Worm (Caenorhabditis elegans) whole organism, mixed stage, embryonic: Measurements from ENCODE around the gene F07E5.5.
"Not testable (repeated sequence)": the region's sequence is repeated elsewhere in the genome, so short reads cannot be mapped to it uniquely, and the experiment has no call there.

Source experiments
- M03D4.4 ChIP-seq: sonication (generic microtip); optimal IDR thresholded peaks from 2 replicates; lab custom pipeline; 2017; ENCODE audit warnings: mild to moderate bottlenecking, missing genetic modification characterization, missing compliant biosample characterization
- bed-3 ChIP-seq: fragments of 200-800 bp; sonication (Bioruptor generic); optimal IDR thresholded peaks from 3 replicates; lab custom pipeline; 2018; ENCODE audit warnings: mild to moderate bottlenecking, missing genetic modification characterization, moderate library complexity, missing compliant biosample characterization
- blmp-1 ChIP-seq: fragments of 150-350 bp; optimal IDR thresholded peaks from 2 replicates; lab custom pipeline; 2014; ENCODE audit warnings: missing biosample characterization, missing genetic modification characterization
- ceh-39 ChIP-seq: fragments of 150-350 bp; optimal IDR thresholded peaks from 2 replicates; lab custom pipeline; 2014; ENCODE audit warnings: missing biosample characterization, missing genetic modification characterization
- ceh-43 ChIP-seq: fragments of 200-800 bp; sonication (Bioruptor generic); optimal IDR thresholded peaks from 2 replicates; lab custom pipeline; 2018; ENCODE audit warnings: mild to moderate bottlenecking, missing genetic modification characterization, moderate library complexity, missing compliant biosample characterization
- ces-1 ChIP-seq: fragments of 150-350 bp; optimal IDR thresholded peaks from 2 replicates; lab custom pipeline; 2014; ENCODE audit warnings: missing biosample characterization, missing genetic modification reagents, missing genetic modification characterization
- cnd-1 ChIP-seq: fragments of 200-800 bp; sonication (Bioruptor generic); optimal IDR thresholded peaks from 2 replicates; lab custom pipeline; 2018; ENCODE audit warnings: mild to moderate bottlenecking, missing genetic modification characterization, missing compliant biosample characterization
- drap-1 ChIP-seq: fragments of 200-800 bp; sonication (Bioruptor generic); optimal IDR thresholded peaks from 3 replicates; lab custom pipeline; 2018; ENCODE audit warnings: mild to moderate bottlenecking, missing genetic modification characterization, missing compliant biosample characterization
- elt-1 ChIP-seq: sonication (generic microtip); optimal IDR thresholded peaks from 2 replicates; lab custom pipeline; 2017; ENCODE audit warnings: missing genetic modification characterization, mild to moderate bottlenecking, missing compliant biosample characterization, antibody characterized with exemption, moderate library complexity, borderline replicate concordance; ENCODE audit not compliant: insufficient read depth
- elt-3 ChIP-seq: fragments of 150-350 bp; optimal IDR thresholded peaks from 2 replicates; lab custom pipeline; 2014; ENCODE audit warnings: missing biosample characterization, missing genetic modification characterization
- flh-1 ChIP-seq: fragments of 200-800 bp; sonication (Bioruptor generic); optimal IDR thresholded peaks from 2 replicates; lab custom pipeline; 2018; ENCODE audit warnings: mild to moderate bottlenecking, missing genetic modification characterization, moderate library complexity, missing compliant biosample characterization
- ham-2 ChIP-seq: fragments of 200-800 bp; sonication (Bioruptor generic); optimal IDR thresholded peaks from 2 replicates; lab custom pipeline; 2018; ENCODE audit warnings: mild to moderate bottlenecking, missing genetic modification characterization, missing compliant biosample characterization
- hlh-1 ChIP-seq: fragments of 150-350 bp; optimal IDR thresholded peaks from 2 replicates; lab custom pipeline; 2014; ENCODE audit warnings: missing biosample characterization, missing genetic modification reagents, missing genetic modification characterization
- lin-13 ChIP-seq: fragments of 150-350 bp; optimal IDR thresholded peaks from 2 replicates; lab custom pipeline; 2014; ENCODE audit warnings: missing biosample characterization, missing genetic modification characterization
- lin-32 ChIP-seq: fragments of 200-800 bp; sonication (Bioruptor generic); optimal IDR thresholded peaks from 2 replicates; lab custom pipeline; 2018; ENCODE audit warnings: mild to moderate bottlenecking, missing genetic modification characterization, missing compliant biosample characterization
- lsy-2 ChIP-seq: fragments of 150-350 bp; optimal IDR thresholded peaks from 2 replicates; lab custom pipeline; 2014; ENCODE audit warnings: missing biosample characterization, missing genetic modification characterization
- mab-5 ChIP-seq: fragments of 150-350 bp; optimal IDR thresholded peaks from 2 replicates; lab custom pipeline; 2014; ENCODE audit warnings: missing biosample characterization, missing genetic modification characterization
- mep-1 ChIP-seq: fragments of 150-350 bp; optimal IDR thresholded peaks from 2 replicates; lab custom pipeline; 2017; ENCODE audit warnings: missing biosample characterization, missing genetic modification reagents, missing genetic modification characterization, inconsistent platforms
- mls-2 ChIP-seq: sonication (generic microtip); optimal IDR thresholded peaks from 2 replicates; lab custom pipeline; 2016; ENCODE audit warnings: mild to moderate bottlenecking, missing genetic modification characterization, moderate library complexity, missing compliant biosample characterization
- nhr-12 ChIP-seq: fragments of 150-350 bp; optimal IDR thresholded peaks from 2 replicates; lab custom pipeline; 2014; ENCODE audit warnings: missing biosample characterization, missing genetic modification characterization
- nhr-2 ChIP-seq: fragments of 150-350 bp; optimal IDR thresholded peaks from 2 replicates; lab custom pipeline; 2014; ENCODE audit warnings: missing biosample characterization, missing genetic modification characterization
- nhr-237 ChIP-seq: fragments of 150-350 bp; optimal IDR thresholded peaks from 2 replicates; lab custom pipeline; 2014; ENCODE audit warnings: missing biosample characterization, missing genetic modification characterization
- nhr-28 ChIP-seq: fragments of 150-350 bp; optimal IDR thresholded peaks from 2 replicates; lab custom pipeline; 2014; ENCODE audit warnings: missing biosample characterization, missing genetic modification characterization
- nhr-76 ChIP-seq: sonication (generic microtip); optimal IDR thresholded peaks from 2 replicates; lab custom pipeline; 2017; ENCODE audit warnings: missing biosample characterization, missing genetic modification characterization
- pha-4 ChIP-seq: fragments of 150-350 bp; optimal IDR thresholded peaks from 2 replicates; lab custom pipeline; 2018; ENCODE audit warnings: missing biosample characterization, missing genetic modification reagents, missing genetic modification characterization
- sem-2 ChIP-seq: fragments of 200-800 bp; sonication (Bioruptor generic); optimal IDR thresholded peaks from 2 replicates; lab custom pipeline; 2018; ENCODE audit warnings: mild to moderate bottlenecking, missing genetic modification characterization, missing compliant biosample characterization
- tbx-8 ChIP-seq: fragments of 200-800 bp; sonication (Bioruptor generic); optimal IDR thresholded peaks from 2 replicates; lab custom pipeline; 2018; ENCODE audit warnings: mild to moderate bottlenecking, missing genetic modification characterization, moderate library complexity, missing compliant biosample characterization
- unc-120 ChIP-seq: sonication (generic microtip); optimal IDR thresholded peaks from 2 replicates; lab custom pipeline; 2017; ENCODE audit warnings: missing genetic modification characterization, missing compliant biosample characterization; ENCODE audit not compliant: poor library complexity, severe bottlenecking
- unc-39 ChIP-seq: fragments of 150-350 bp; optimal IDR thresholded peaks from 2 replicates; lab custom pipeline; 2014; ENCODE audit warnings: missing biosample characterization, missing genetic modification characterization
- unc-62 ChIP-seq: fragments of 150-350 bp; optimal IDR thresholded peaks from 2 replicates; lab custom pipeline; 2014; ENCODE audit warnings: missing biosample characterization, missing genetic modification reagents, missing genetic modification characterization
- zip-8 ChIP-seq: fragments of 150-350 bp; optimal IDR thresholded peaks from 2 replicates; lab custom pipeline; 2014; ENCODE audit warnings: missing biosample characterization, missing genetic modification characterization

The F07E5.5 gene

ce11 chrII:2031852-2032251, 27.0 kb downstream of the F07E5.5 start, which contains the start of gene bath-5:
bath-5 (minus strand) TSS chrII:2031952.
- no peak for TF ChIP-seq lin-32 (GFP tag; lab: Kevin White, UChicago)
- no peak for TF ChIP-seq sem-2 (GFP tag; lab: Kevin White, UChicago)
- TF ChIP-seq mls-2 (tag; lab: Kevin White, UChicago): no peak
- TF ChIP-seq nhr-28 (tag; lab: Kevin White, UChicago): no peak
- TF ChIP-seq drap-1 (GFP tag; lab: Kevin White, UChicago): no peak
- no peak for TF ChIP-seq zip-8 (tag; lab: Kevin White, UChicago)
- TF ChIP-seq ceh-43 (GFP tag; lab: Kevin White, UChicago): no peak
- TF ChIP-seq cnd-1 (tag; lab: Kevin White, UChicago): no peak

ce11 chrII:2030367-2030766, 28.5 kb downstream of the F07E5.5 start, which contains the start of gene bath-3:
bath-3 (minus strand) TSS chrII:2030467.
- TF ChIP-seq cnd-1 (tag; lab: Kevin White, UChicago) (no peak), ceh-43 (GFP tag; lab: Kevin White, UChicago) (no peak), M03D4.4 (no peak), lin-32 (GFP tag; lab: Kevin White, UChicago) (no peak), nhr-12 (tag; lab: Kevin White, UChicago) (no peak), nhr-28 (tag; lab: Kevin White, UChicago) (no peak), mab-5 (tag; lab: Kevin White, UChicago) (no peak), elt-1 (no peak)

ce11 chrII:2028712-2029111, 30.2 kb downstream of the F07E5.5 start, which contains the start of gene bath-1:
bath-1 (minus strand) TSS chrII:2028812.
- TF ChIP-seq M03D4.4: no peak
- TF ChIP-seq mab-5 (tag; lab: Kevin White, UChicago): no peak
- no peak for TF ChIP-seq nhr-76 (tag; lab: Kevin White, UChicago)
- TF ChIP-seq hlh-1: no peak
- TF ChIP-seq unc-62 (GFP tag; lab: Kevin White, UChicago): no peak
- no peak for TF ChIP-seq tbx-8 (GFP tag; lab: Kevin White, UChicago)
- TF ChIP-seq unc-39 (tag; lab: Kevin White, UChicago): no peak
- no peak for TF ChIP-seq ces-1 (GFP tag; lab: Kevin White, UChicago)
- no peak for TF ChIP-seq lsy-2 (tag; lab: Kevin White, UChicago)
- no peak for TF ChIP-seq bed-3
- no peak for TF ChIP-seq sem-2 (GFP tag; lab: Kevin White, UChicago)
- TF ChIP-seq nhr-2 (tag; lab: Kevin White, UChicago): no peak
- no peak for TF ChIP-seq pha-4
- no peak for TF ChIP-seq nhr-237 (tag; lab: Kevin White, UChicago)
- no peak for TF ChIP-seq mep-1
- TF ChIP-seq elt-1: no peak
- TF ChIP-seq mls-2 (tag; lab: Kevin White, UChicago): no peak
- no peak for TF ChIP-seq ceh-39 (tag; lab: Kevin White, UChicago)

ce11 chrII:2026525-2026924, 32.3 kb downstream of the F07E5.5 start, which contains the start of gene bath-21:
bath-21 (minus strand) TSS chrII:2026625.
- no peak for TF ChIP-seq nhr-28 (tag; lab: Kevin White, UChicago)
- no peak for TF ChIP-seq unc-120 (tag; lab: Kevin White, UChicago)
- no peak for TF ChIP-seq ceh-39 (tag; lab: Kevin White, UChicago)
- no peak for TF ChIP-seq zip-8 (tag; lab: Kevin White, UChicago)
- TF ChIP-seq mep-1: no peak
- no peak for TF ChIP-seq blmp-1 (tag; lab: Kevin White, UChicago)
- TF ChIP-seq nhr-76 (tag; lab: Kevin White, UChicago): no peak
- TF ChIP-seq sem-2 (GFP tag; lab: Kevin White, UChicago): no peak
- no peak for TF ChIP-seq elt-3
- TF ChIP-seq hlh-1: no peak
- no peak for TF ChIP-seq flh-1 (GFP tag; lab: Kevin White, UChicago)
- no peak for TF ChIP-seq ceh-43 (GFP tag; lab: Kevin White, UChicago)
- no peak for TF ChIP-seq lin-13 (tag; lab: Kevin White, UChicago)
- TF ChIP-seq M03D4.4: no peak
- TF ChIP-seq unc-62 (GFP tag; lab: Kevin White, UChicago): no peak

ce11 chrII:2023514-2023913, 35.4 kb downstream of the F07E5.5 start, which contains the start of gene cya-2:
cya-2 (minus strand) TSS chrII:2023614.
- TF ChIP-seq elt-3; ham-2 (GFP tag; lab: Kevin White, UChicago); drap-1 (GFP tag; lab: Kevin White, UChicago): not testable (repeated sequence)
- TF ChIP-seq, all 35 proteins: peak for 0; not testable (repeated sequence) for 35
